Worm (Caenorhabditis elegans): Measurements from ENCODE around the gene sip-1.

- TF ChIP-seq ama-1 (optimal IDR thresholded peaks at IDR 0.05) = no peak
- no peak for TF ChIP-seq hmbx-1 (tag; optimal IDR thresholded peaks at IDR 0.05)
- no peak for TF ChIP-seq sea-1 (GFP tag; conservative IDR thresholded peaks at IDR 0.05)
- TF ChIP-seq ceh-13 (GFP tag; optimal IDR thresholded peaks at IDR 0.05) = no peak
- no peak for TF ChIP-seq ets-7 (tag; optimal IDR thresholded peaks at IDR 0.05)
- TF ChIP-seq tbx-37 (GFP tag; conservative IDR thresholded peaks at IDR 0.05) = no peak
- TF ChIP-seq ceh-36 (tag; optimal IDR thresholded peaks at IDR 0.05) = no peak
- no peak for TF ChIP-seq tbx-11 (GFP tag; IDR thresholded peaks at IDR 0.05)
Observed at ce11 chrIII:10481988-10482387, 24.6 kb downstream of the sip-1 start, which contains the start of gene D2045.8.
